Worm (Caenorhabditis elegans) whole organism, L4/young adult: Measurements from ENCODE around the gene gasr-8.

Experiments
- W03F9.2 ChIP-seq: fragments of 150-350 bp; optimal IDR thresholded peaks from 2 replicates; lab custom pipeline; 2014; ENCODE audit warnings: missing biosample characterization, missing genetic modification characterization
- him-1 ChIP-seq: sonication (generic microtip); optimal IDR thresholded peaks from 2 replicates; lab custom pipeline; 2016; ENCODE audit warnings: missing genotype, missing genetic modification reagents, missing genetic modification characterization, missing compliant biosample characterization

DNA sequence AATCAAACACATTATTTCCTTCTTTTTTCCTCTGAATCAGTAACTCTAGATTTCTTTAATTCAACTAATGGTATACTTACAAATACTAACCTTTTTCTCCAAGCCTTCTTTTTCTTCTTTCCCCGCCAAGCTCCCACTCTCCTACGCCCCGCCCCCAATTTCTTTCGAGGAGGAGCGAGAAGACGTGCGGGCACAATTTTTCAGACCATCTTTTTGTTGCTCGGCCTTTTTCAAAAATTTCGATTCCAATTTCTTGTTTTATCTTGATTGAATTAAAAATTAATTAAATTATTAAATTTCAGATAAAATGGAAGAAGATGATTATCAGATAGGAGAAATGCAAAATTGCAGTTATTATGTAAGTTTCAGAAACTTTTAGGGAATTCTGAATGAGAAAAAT lies 8.9 kb upstream of the gasr-8 start, which contains the start of gene C47E8.3:
- no peak for TF ChIP-seq him-1
- no peak for TF ChIP-seq W03F9.2 (tag; lab: Kevin White, UChicago)
